Worm (Caenorhabditis elegans) whole organism, L4 larva: ENCODE data around the gene ZK666.12.
A peak's percentile ranks its signal among the peaks of the same experiment; 100 is the strongest.

Experiments used
- F10B5.3 ChIP-seq: sonication (generic microtip); optimal IDR thresholded peaks from 2 replicates; lab custom pipeline; 2016; ENCODE audit warnings: mild to moderate bottlenecking, missing genetic modification characterization, missing compliant biosample characterization
- F26F4.8 ChIP-seq: fragments of 200-800 bp; sonication (Bioruptor generic); conservative IDR thresholded peaks from 2 replicates; pipeline ENCODE4 v1.3.6; 2022; ENCODE audit warnings: missing genetic modification characterization, missing compliant biosample characterization
- R02D3.7 ChIP-seq: fragments of 150-350 bp; sonication (generic microtip); optimal IDR thresholded peaks from 3 replicates; lab custom pipeline; 2014; ENCODE audit warnings: missing biosample characterization, missing genetic modification characterization
- T26A8.4 ChIP-seq: fragments of 200-800 bp; sonication (Bioruptor generic); IDR thresholded peaks from 2 replicates; pipeline ENCODE4 v1.3.6; 2022; ENCODE audit warnings: missing genetic modification characterization, missing compliant biosample characterization
- Y5F2A.4 ChIP-seq: fragments of 200-800 bp; sonication (Bioruptor generic); optimal IDR thresholded peaks from 2 replicates; lab custom pipeline; 2018; ENCODE audit warnings: mild to moderate bottlenecking, missing genetic modification characterization, missing compliant biosample characterization
- Y75B8A.6 ChIP-seq: fragments of 200-800 bp; sonication (Bioruptor generic); IDR thresholded peaks from 2 replicates; pipeline ENCODE4 v1.3.6; 2022; ENCODE audit warnings: missing genetic modification reagents, missing genetic modification characterization, missing compliant biosample characterization
- aly-2 ChIP-seq: sonication (generic microtip); optimal IDR thresholded peaks from 2 replicates; lab custom pipeline; 2018; ENCODE audit warnings: missing biosample characterization, missing genetic modification characterization
- ceh-44 ChIP-seq: fragments of 200-800 bp; sonication (Bioruptor generic); IDR thresholded peaks from 2 replicates; pipeline ENCODE4 v1.3.6; 2022; ENCODE audit warnings: missing genetic modification reagents, missing genetic modification characterization, missing compliant biosample characterization
- ceh-82 ChIP-seq: sonication (generic microtip); optimal IDR thresholded peaks from 2 replicates; lab custom pipeline; 2017; ENCODE audit warnings: missing biosample characterization, missing genetic modification characterization
- ces-1 ChIP-seq: fragments of 150-350 bp; sonication (generic microtip); optimal IDR thresholded peaks from 4 replicates; lab custom pipeline; 2014; ENCODE audit warnings: missing biosample characterization, missing genetic modification reagents, missing genetic modification characterization
- ctbp-1 ChIP-seq: fragments of 200-800 bp; sonication (Bioruptor generic); IDR thresholded peaks from 2 replicates; pipeline ENCODE4 v1.3.6; 2022; ENCODE audit warnings: missing genetic modification reagents, missing genetic modification characterization, missing compliant biosample characterization
- daf-16 ChIP-seq, 3 experiments: sonication (generic microtip); optimal IDR thresholded peaks; 2 replicates each; lab custom pipeline; 2016 to 2017; ENCODE audit warnings: missing genetic modification characterization in 3 of 3, missing genetic modification reagents in 3 of 3, mild to moderate bottlenecking in 2 of 3, missing compliant biosample characterization in 2 of 3, missing biosample characterization in 1 of 3, moderate library complexity in 1 of 3
- dmd-6 ChIP-seq: fragments of 200-800 bp; sonication (Bioruptor generic); IDR thresholded peaks from 2 replicates; pipeline ENCODE4 v1.3.6; 2022; ENCODE audit warnings: missing genetic modification reagents, missing genetic modification characterization, missing compliant biosample characterization
- fos-1 ChIP-seq: fragments of 150-350 bp; optimal IDR thresholded peaks from 2 replicates; lab custom pipeline; 2014; ENCODE audit warnings: missing biosample characterization, missing genetic modification characterization
- hif-1 ChIP-seq, 2 experiments: sonication (generic microtip); optimal IDR thresholded peaks; 2 replicates each; lab custom pipeline; 2016 to 2017; ENCODE audit warnings: missing compliant biosample characterization in 2 of 2, missing genetic modification characterization in 2 of 2, missing genetic modification reagents in 2 of 2, missing genotype in 2 of 2, mild to moderate bottlenecking in 1 of 2
- hlh-11 ChIP-seq: fragments of 200-800 bp; sonication (Bioruptor generic); optimal IDR thresholded peaks from 2 replicates; lab custom pipeline; 2018; ENCODE audit warnings: mild to moderate bottlenecking, missing genetic modification characterization, missing compliant biosample characterization
- jun-1 ChIP-seq: fragments of 150-350 bp; optimal IDR thresholded peaks from 2 replicates; lab custom pipeline; 2014; ENCODE audit warnings: missing biosample characterization, missing genetic modification reagents, missing genetic modification characterization
- lim-7 ChIP-seq: fragments of 200-800 bp; sonication (Bioruptor generic); IDR thresholded peaks from 2 replicates; pipeline ENCODE4 v1.3.6; 2022; ENCODE audit warnings: missing genetic modification characterization, missing compliant biosample characterization
- lin-1 ChIP-seq: fragments of 200-800 bp; sonication (Bioruptor generic); IDR thresholded peaks from 2 replicates; pipeline ENCODE4 v1.3.6; 2022; ENCODE audit warnings: missing genetic modification reagents, missing genetic modification characterization, missing compliant biosample characterization
- lin-13 ChIP-seq: fragments of 150-350 bp; optimal IDR thresholded peaks from 2 replicates; lab custom pipeline; 2014; ENCODE audit warnings: missing biosample characterization, missing genetic modification reagents, missing genetic modification characterization
- lin-38 ChIP-seq: fragments of 200-800 bp; sonication (Bioruptor generic); IDR thresholded peaks from 2 replicates; pipeline ENCODE4 v1.3.6; 2022; ENCODE audit warnings: missing genetic modification reagents, missing genetic modification characterization, missing compliant biosample characterization
- madf-9 ChIP-seq: fragments of 200-800 bp; sonication (Bioruptor generic); conservative IDR thresholded peaks from 2 replicates; pipeline ENCODE4 v1.3.6; 2022; ENCODE audit warnings: missing genetic modification reagents, missing genetic modification characterization, missing compliant biosample characterization
- mdl-1 ChIP-seq, 2 experiments: fragments of 150-350 bp in 1 of 2; sonication (generic microtip) in 1 of 2; optimal IDR thresholded peaks; 2 replicates each; lab custom pipeline; 2014 to 2017; ENCODE audit warnings: missing biosample characterization in 2 of 2, missing genetic modification characterization in 2 of 2
- mdt-29 ChIP-seq: fragments of 200-800 bp; sonication (Bioruptor generic); IDR thresholded peaks from 2 replicates; pipeline ENCODE4 v1.3.6; 2022; ENCODE audit warnings: missing genetic modification reagents, missing genetic modification characterization, missing compliant biosample characterization
- mep-1 ChIP-seq: fragments of 150-350 bp; sonication (generic microtip); optimal IDR thresholded peaks from 3 replicates; lab custom pipeline; 2014; ENCODE audit warnings: missing biosample characterization, missing genetic modification characterization
- mes-2 ChIP-seq: sonication (generic microtip); optimal IDR thresholded peaks from 2 replicates; lab custom pipeline; 2016; ENCODE audit warnings: missing genotype, mild to moderate bottlenecking, missing genetic modification characterization, missing compliant biosample characterization; ENCODE audit not compliant: poor library complexity, severe bottlenecking
- mxl-2 ChIP-seq: fragments of 200-800 bp; sonication (Bioruptor generic); conservative IDR thresholded peaks from 2 replicates; pipeline ENCODE4 v1.3.6; 2022; ENCODE audit warnings: missing genetic modification reagents, missing genetic modification characterization, missing compliant biosample characterization
- nhr-10 ChIP-seq: fragments of 150-350 bp; optimal IDR thresholded peaks from 2 replicates; lab custom pipeline; 2014; ENCODE audit warnings: missing biosample characterization, missing genetic modification characterization
- nhr-102 ChIP-seq: sonication (generic microtip); optimal IDR thresholded peaks from 2 replicates; lab custom pipeline; 2016; ENCODE audit warnings: mild to moderate bottlenecking, missing genetic modification characterization, moderate library complexity, missing compliant biosample characterization
- nhr-11 ChIP-seq: fragments of 150-350 bp; optimal IDR thresholded peaks from 2 replicates; lab custom pipeline; 2014; ENCODE audit warnings: missing biosample characterization, missing genetic modification characterization
- nhr-111 ChIP-seq: fragments of 200-800 bp; sonication (Bioruptor generic); optimal IDR thresholded peaks from 2 replicates; lab custom pipeline; 2018; ENCODE audit warnings: mild to moderate bottlenecking, missing genetic modification characterization, missing compliant biosample characterization
- nhr-237 ChIP-seq: sonication (generic microtip); optimal IDR thresholded peaks from 2 replicates; lab custom pipeline; 2017; ENCODE audit warnings: missing biosample characterization, missing genetic modification characterization
- nhr-25 ChIP-seq: sonication (generic microtip); optimal IDR thresholded peaks from 2 replicates; lab custom pipeline; 2017; ENCODE audit warnings: missing genetic modification characterization, mild to moderate bottlenecking, missing compliant biosample characterization, antibody characterized with exemption, moderate library complexity, borderline replicate concordance; ENCODE audit not compliant: insufficient read depth
- nhr-28 ChIP-seq: fragments of 150-350 bp; optimal IDR thresholded peaks from 2 replicates; lab custom pipeline; 2014; ENCODE audit warnings: missing biosample characterization, missing genetic modification characterization
- nhr-48 ChIP-seq: sonication (generic microtip); optimal IDR thresholded peaks from 2 replicates; lab custom pipeline; 2016; ENCODE audit warnings: mild to moderate bottlenecking, missing genetic modification characterization, missing compliant biosample characterization
- nhr-77 ChIP-seq: fragments of 150-350 bp; optimal IDR thresholded peaks from 2 replicates; lab custom pipeline; 2014; ENCODE audit warnings: missing biosample characterization, missing genetic modification characterization
- pha-4 ChIP-seq, 2 experiments: fragments of 150-350 bp in 1 of 2; fragments of 200-800 bp in 1 of 2; sonication (Bioruptor generic) in 1 of 2; IDR thresholded peaks in 1 of 2; optimal IDR thresholded peaks in 1 of 2; 2 replicates each; pipeline versions ENCODE4 v1.3.6 to Lab custom; 2014 to 2022; ENCODE audit warnings: missing genetic modification characterization in 2 of 2, missing genetic modification reagents in 2 of 2, missing biosample characterization in 1 of 2, missing compliant biosample characterization in 1 of 2
- php-3 ChIP-seq: fragments of 200-800 bp; sonication (Bioruptor generic); IDR thresholded peaks from 2 replicates; pipeline ENCODE4 v1.3.6; 2022; ENCODE audit warnings: missing genetic modification reagents, missing genetic modification characterization, missing compliant biosample characterization
- pqm-1 ChIP-seq: sonication (generic microtip); optimal IDR thresholded peaks from 2 replicates; lab custom pipeline; 2017; ENCODE audit warnings: missing biosample characterization, missing genetic modification characterization
- rbr-2 ChIP-seq: sonication (generic microtip); optimal IDR thresholded peaks from 2 replicates; lab custom pipeline; 2016; ENCODE audit warnings: missing genotype, missing genetic modification characterization, missing compliant biosample characterization
- sdz-12 ChIP-seq: fragments of 200-800 bp; sonication (Bioruptor generic); optimal IDR thresholded peaks from 2 replicates; lab custom pipeline; 2018; ENCODE audit warnings: mild to moderate bottlenecking, missing genetic modification characterization, missing compliant biosample characterization
- skn-1 ChIP-seq: fragments of 150-350 bp; optimal IDR thresholded peaks from 2 replicates; lab custom pipeline; 2014; ENCODE audit warnings: missing biosample characterization, missing genetic modification characterization
- tra-1 ChIP-seq: fragments of 200-800 bp; sonication (Bioruptor generic); IDR thresholded peaks from 2 replicates; pipeline ENCODE4 v1.3.6; 2022; ENCODE audit warnings: missing genetic modification reagents, missing genetic modification characterization, missing compliant biosample characterization
- unc-130 ChIP-seq: sonication (generic microtip); optimal IDR thresholded peaks from 2 replicates; lab custom pipeline; 2016; ENCODE audit warnings: missing genetic modification reagents, missing genetic modification characterization, missing compliant biosample characterization
- unc-62 ChIP-seq, 3 experiments: fragments of 150-350 bp in 1 of 3; sonication (generic microtip); optimal IDR thresholded peaks in 2 of 3; peaks in 1 of 3; 1 replicate in 1 of 3; 2 replicates in 2 of 3; lab custom pipeline; 2014 to 2017; ENCODE audit warnings: missing biosample characterization in 3 of 3, missing genetic modification characterization in 3 of 3, missing genetic modification reagents in 3 of 3, missing genotype in 1 of 3
- zfp-2 ChIP-seq: sonication (generic microtip); optimal IDR thresholded peaks from 2 replicates; lab custom pipeline; 2016; ENCODE audit warnings: mild to moderate bottlenecking, missing genetic modification characterization, missing compliant biosample characterization
- zfp-3 ChIP-seq: fragments of 200-800 bp; sonication (Bioruptor generic); conservative IDR thresholded peaks from 2 replicates; pipeline ENCODE4 v1.3.6; 2022; ENCODE audit warnings: missing genetic modification reagents, missing genetic modification characterization, missing compliant biosample characterization
- zip-11 ChIP-seq: fragments of 200-800 bp; sonication (Bioruptor generic); IDR thresholded peaks from 2 replicates; pipeline ENCODE4 v1.3.6; 2022; ENCODE audit warnings: missing genetic modification characterization, missing compliant biosample characterization
- ztf-7 ChIP-seq: fragments of 150-350 bp; optimal IDR thresholded peaks from 2 replicates; lab custom pipeline; 2014; ENCODE audit warnings: missing biosample characterization, missing genetic modification characterization

ZK666.12 gene

ce11 chrII:10544374-10544908 is 48.4 kb downstream of the ZK666.12 start (continued):
- no peak for TF ChIP-seq nhr-25 (tag; lab: Kevin White, UChicago)
- TF ChIP-seq lin-38 (GFP tag; lab: Robert Waterston, UW): no peak
- no peak for TF ChIP-seq sdz-12 (GFP tag; lab: Kevin White, UChicago)
- TF ChIP-seq unc-62 (GFP tag; optimal IDR thresholded peaks at IDR 0.05 in 1 of 2; lab: Kevin White, UChicago): peak in 1 of 2 experiments; percentile 74
- no peak for TF ChIP-seq unc-62 (tag; optimal IDR thresholded peaks at IDR 0.05; lab: Kevin White, UChicago)
- TF ChIP-seq nhr-237 (tag; lab: Kevin White, UChicago): no peak
- TF ChIP-seq tra-1 (GFP tag; lab: Robert Waterston, UW): no peak
- no peak for TF ChIP-seq F26F4.8 (GFP tag; lab: Robert Waterston, UW)
- TF ChIP-seq nhr-48 (tag; lab: Kevin White, UChicago): no peak
- 0 out of 2 replicates have a peak, but pooled peaks have one; percentile 9 for TF ChIP-seq T26A8.4 (GFP tag; lab: Robert Waterston, UW)
- TF ChIP-seq pqm-1: no peak
- TF ChIP-seq aly-2 (tag; lab: Kevin White, UChicago): no peak
- TF ChIP-seq nhr-77 (tag; lab: Kevin White, UChicago): no peak
- TF ChIP-seq daf-16 (GFP tag; optimal IDR thresholded peaks at IDR 0.05; lab: Kevin White, UChicago): no peak
- TF ChIP-seq daf-16 (tag; optimal IDR thresholded peaks at IDR 0.05; lab: Kevin White, UChicago): no peak
- no peak for TF ChIP-seq zfp-2
- no peak for TF ChIP-seq ces-1 (GFP tag; lab: Kevin White, UChicago)
- 0 out of 2 replicates have a peak, but pooled peaks have one; percentile 38 for TF ChIP-seq Y75B8A.6 (GFP tag; lab: Robert Waterston, UW)
- TF ChIP-seq ceh-82 (tag; lab: Kevin White, UChicago): no peak
- TF ChIP-seq mep-1 (tag; lab: Kevin White, UChicago): no peak
- TF ChIP-seq zip-11: no peak
- no peak for TF ChIP-seq nhr-102
- TF ChIP-seq F10B5.3 (tag; lab: Kevin White, UChicago): no peak
- TF ChIP-seq rbr-2 (tag; lab: Kevin White, UChicago): no peak
- TF ChIP-seq skn-1: no peak
- TF ChIP-seq php-3 (GFP tag; lab: Robert Waterston, UW): no peak
- TF ChIP-seq nhr-10 (tag; lab: Kevin White, UChicago): no peak
- no peak for TF ChIP-seq mxl-2
- TF ChIP-seq ctbp-1 (GFP tag; lab: Robert Waterston, UW): no peak
- TF ChIP-seq jun-1 (tag; lab: Kevin White, UChicago): no peak
- no peak for TF ChIP-seq mdl-1 (tag; optimal IDR thresholded peaks at IDR 0.05; lab: Kevin White, UChicago)
- TF ChIP-seq ztf-7 (tag; lab: Kevin White, UChicago): no peak
- peak; percentile 2; the same call in 1 of the 2 replicates for TF ChIP-seq lim-7 (GFP tag; lab: Robert Waterston, UW)
- TF ChIP-seq Y5F2A.4 (GFP tag; lab: Kevin White, UChicago): no peak
- TF ChIP-seq mdt-29 (GFP tag; lab: Robert Waterston, UW): no peak
- no peak for TF ChIP-seq lin-1 (GFP tag; lab: Robert Waterston, UW)
- no peak for TF ChIP-seq madf-9 (GFP tag; lab: Robert Waterston, UW)
- TF ChIP-seq unc-130 (GFP tag; lab: Kevin White, UChicago): no peak
- TF ChIP-seq mes-2 (tag; lab: Kevin White, UChicago): no peak
- TF ChIP-seq hif-1 (tag; optimal IDR thresholded peaks at IDR 0.05; lab: Kevin White, UChicago): no peak
- TF ChIP-seq nhr-11: no peak
- TF ChIP-seq pha-4 (GFP tag; IDR thresholded peaks at IDR 0.05; lab: Robert Waterston, UW): peak; percentile 56
- TF ChIP-seq pha-4 (tag; optimal IDR thresholded peaks at IDR 0.05; lab: Kevin White, UChicago): no peak
- TF ChIP-seq nhr-111 (GFP tag; lab: Kevin White, UChicago): no peak
- no peak for TF ChIP-seq lin-13 (GFP tag; lab: Kevin White, UChicago)
- peak; percentile 64; the same call in 1 of the 2 replicates for TF ChIP-seq zfp-3 (GFP tag; lab: Robert Waterston, UW)
- no peak for TF ChIP-seq nhr-28 (tag; lab: Kevin White, UChicago)
- TF ChIP-seq ceh-44 (GFP tag; lab: Robert Waterston, UW): no peak
- no peak for TF ChIP-seq fos-1
- no peak for TF ChIP-seq hlh-11 (tag; lab: Kevin White, UChicago)
- no peak for TF ChIP-seq R02D3.7 (tag; lab: Kevin White, UChicago)
- TF ChIP-seq dmd-6: no peak
